Fruit fly (Drosophila melanogaster) S2 (cell line): ENCODE data around the gene MED14.

Experiments
- CG8478 ChIP-seq: fragments of >200 bp; optimal IDR thresholded peaks from 2 replicates; lab custom pipeline; 2018
- CTCF ChIP-seq, 2 experiments: fragments of >200 bp; optimal IDR thresholded peaks; 2 replicates each; lab custom pipeline; 2018

The MED14 gene

dm6 chr3L:648155-649024 lies 55.3 kb downstream of the MED14 start, which contains the start of gene Gale:
Gene Gale (plus strand): TSS chr3L:648555.
- TF ChIP-seq CTCF (optimal IDR thresholded peaks at IDR 0.05; lab: Kevin White, UChicago) (peak; percentile 58 to 59), CG8478 (lab: Kevin White, UChicago) (no peak)
